Fruit fly (Drosophila melanogaster): ENCODE results near the gene CG43373.

DNA sequence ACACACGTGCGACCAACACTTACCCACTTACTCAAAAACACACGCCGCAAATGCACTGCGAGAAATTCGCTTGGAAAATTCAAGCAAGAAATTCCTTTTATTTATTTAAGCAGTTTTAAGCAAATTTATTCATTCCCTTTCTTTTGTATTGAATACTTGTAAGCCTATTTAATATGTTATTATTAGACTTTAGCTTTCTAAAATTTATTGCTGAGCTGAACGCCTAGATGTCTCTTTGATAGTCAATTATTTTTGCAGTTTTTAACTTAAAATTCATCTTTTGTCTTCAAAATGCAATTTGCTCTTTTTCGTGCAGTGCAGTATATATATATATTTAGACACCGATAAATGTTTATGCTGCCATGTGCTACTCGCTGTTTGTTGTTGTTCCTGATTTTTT is 9.2 kb downstream of the CG43373 start:
- TF ChIP-seq psq (GFP tag; optimal IDR thresholded peaks at IDR 0.05) (no peak), jim (GFP tag; optimal IDR thresholded peaks at IDR 0.05) (no peak), dsf (GFP tag; optimal IDR thresholded peaks at IDR 0.05; ENCODE audit: borderline replicate concordance) (no peak), sage (GFP tag; optimal IDR thresholded peaks at IDR 0.05) (no peak), Dif (GFP tag; optimal IDR thresholded peaks at IDR 0.05; ENCODE audit: partially characterized antibody) (no peak)

All from whole organism, wandering third instar larva.